Worm (Caenorhabditis elegans): Measurements from ENCODE around the gene htz-1.
A peak's percentile ranks its signal among the peaks of the same experiment; 100 is the strongest.

Gene htz-1

DNA sequence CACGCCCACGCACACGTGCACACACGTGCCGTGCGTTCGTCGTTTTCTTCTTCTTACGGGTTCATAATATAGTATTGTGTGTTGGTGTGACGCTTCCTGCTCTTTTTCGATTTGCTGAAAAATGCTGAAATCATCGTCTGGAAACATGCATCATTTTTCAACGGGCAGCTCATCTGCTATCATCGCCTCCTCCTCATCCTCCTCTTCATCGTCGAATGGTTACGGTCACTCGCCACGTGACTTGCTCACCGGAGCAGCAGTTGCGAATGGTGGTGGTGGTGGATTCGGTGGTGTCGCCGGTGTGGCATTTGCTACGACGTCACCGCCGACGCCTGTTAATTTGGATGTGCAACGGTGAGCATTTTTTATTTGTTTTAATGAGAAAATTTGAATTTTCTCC is 37.3 kb upstream of the htz-1 start:
- TF ChIP-seq elt-1 (tag; optimal IDR thresholded peaks at IDR 0.05; ENCODE audit: borderline replicate concordance, insufficient read depth): no peak

DNA sequence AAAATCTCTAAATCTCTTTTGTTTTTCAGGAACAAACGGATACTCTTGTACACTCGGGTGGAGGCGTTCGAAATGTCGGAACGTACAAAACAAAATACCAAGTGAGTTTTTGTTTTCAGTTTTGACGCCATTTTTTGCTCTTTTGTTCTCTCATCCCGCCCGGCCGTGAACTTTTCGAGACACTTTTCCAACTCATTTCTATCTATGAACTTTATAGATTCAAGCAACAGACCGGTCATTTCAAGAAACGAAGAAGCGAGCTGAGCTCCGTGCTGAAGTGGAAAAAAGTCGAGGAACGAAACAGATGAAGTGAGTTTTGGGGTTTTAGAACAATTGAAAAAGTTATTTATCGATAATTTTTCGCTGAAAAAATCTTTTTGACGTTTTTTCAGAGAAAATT is 35.5 kb upstream of the htz-1 start:
- TF ChIP-seq lin-13 (tag; optimal IDR thresholded peaks at IDR 0.05) (no peak), elt-3 (tag; optimal IDR thresholded peaks at IDR 0.05) (no peak), unc-39 (tag; optimal IDR thresholded peaks at IDR 0.05) (no peak), ces-1 (GFP tag; optimal IDR thresholded peaks at IDR 0.05) (no peak), nhr-28 (tag; optimal IDR thresholded peaks at IDR 0.05) (no peak), sptf-1 (tag; optimal IDR thresholded peaks at IDR 0.05) (no peak), snpc-4 (tag; optimal IDR thresholded peaks at IDR 0.05) (no peak), nhr-12 (tag; optimal IDR thresholded peaks at IDR 0.05) (no peak), unc-120 (tag; optimal IDR thresholded peaks at IDR 0.05; ENCODE audit: poor library complexity, severe bottlenecking) (no peak), lin-32 (GFP tag; optimal IDR thresholded peaks at IDR 0.05) (no peak), drap-1 (GFP tag; optimal IDR thresholded peaks at IDR 0.05) (no peak), ceh-83 (GFP tag; optimal IDR thresholded peaks at IDR 0.05) (no peak), mep-1 (tag; optimal IDR thresholded peaks at IDR 0.05) (no peak), sem-2 (GFP tag; optimal IDR thresholded peaks at IDR 0.05) (no peak), lsy-2 (tag; optimal IDR thresholded peaks at IDR 0.05) (no peak), nhr-237 (tag; optimal IDR thresholded peaks at IDR 0.05) (no peak)

DNA sequence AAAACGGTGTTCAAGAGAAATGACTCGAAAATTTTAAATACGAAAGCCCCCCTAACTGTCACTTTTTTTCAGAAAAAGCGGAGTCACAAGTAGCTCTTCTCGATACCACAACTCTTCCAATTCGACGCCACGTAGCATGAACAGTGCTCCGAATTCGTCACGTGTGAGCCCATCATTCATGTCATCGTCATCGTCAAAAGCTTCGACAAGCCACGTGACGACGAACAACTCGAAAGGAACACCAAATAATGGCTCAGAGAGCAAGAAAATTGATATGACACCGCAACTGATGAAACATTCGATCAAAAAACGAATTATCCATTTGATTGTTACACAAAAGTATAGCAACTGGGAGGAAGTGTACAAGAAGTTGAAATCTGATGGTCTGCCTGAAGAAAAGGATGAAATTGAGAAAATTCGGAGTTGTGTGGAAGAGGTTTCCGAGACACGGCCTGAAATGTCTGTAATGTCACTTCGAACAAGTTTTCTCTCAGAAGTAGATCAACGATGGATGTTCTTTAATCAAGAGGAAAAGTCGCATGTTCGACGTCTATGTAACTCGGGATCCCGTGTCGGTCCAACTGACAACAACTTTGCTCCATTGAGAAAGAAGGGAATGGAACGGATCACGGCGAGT is 34.6 kb upstream of the htz-1 start:
- TF ChIP-seq ham-2 (GFP tag; optimal IDR thresholded peaks at IDR 0.05): no peak

DNA sequence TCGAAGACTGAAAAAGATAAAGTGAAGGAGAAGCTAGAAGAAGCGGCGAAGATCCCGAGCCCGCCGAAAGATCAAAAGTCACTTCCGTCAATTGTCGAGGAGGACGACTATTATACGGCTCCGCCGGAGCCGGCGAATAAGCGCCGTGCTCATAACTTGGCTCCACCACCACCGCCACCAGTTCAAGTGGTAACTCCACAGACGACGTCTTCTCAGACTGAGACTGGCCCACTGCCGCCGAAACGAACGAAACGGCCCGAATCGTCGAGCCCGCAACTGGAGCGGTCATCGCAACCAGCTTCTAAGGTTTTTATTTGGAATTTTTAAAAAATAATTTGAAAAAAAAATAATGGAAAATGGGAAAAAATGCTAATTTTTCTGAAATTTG is 34.1 kb upstream of the htz-1 start:
- TF ChIP-seq nhr-2 (tag; optimal IDR thresholded peaks at IDR 0.05): no peak
- TF ChIP-seq ceh-39 (tag; optimal IDR thresholded peaks at IDR 0.05): no peak
- TF ChIP-seq sem-2 (GFP tag; optimal IDR thresholded peaks at IDR 0.05): peak; percentile 0
- no peak for TF ChIP-seq nhr-237 (tag; optimal IDR thresholded peaks at IDR 0.05)
- no peak for TF ChIP-seq nhr-76 (tag; optimal IDR thresholded peaks at IDR 0.05)

DNA sequence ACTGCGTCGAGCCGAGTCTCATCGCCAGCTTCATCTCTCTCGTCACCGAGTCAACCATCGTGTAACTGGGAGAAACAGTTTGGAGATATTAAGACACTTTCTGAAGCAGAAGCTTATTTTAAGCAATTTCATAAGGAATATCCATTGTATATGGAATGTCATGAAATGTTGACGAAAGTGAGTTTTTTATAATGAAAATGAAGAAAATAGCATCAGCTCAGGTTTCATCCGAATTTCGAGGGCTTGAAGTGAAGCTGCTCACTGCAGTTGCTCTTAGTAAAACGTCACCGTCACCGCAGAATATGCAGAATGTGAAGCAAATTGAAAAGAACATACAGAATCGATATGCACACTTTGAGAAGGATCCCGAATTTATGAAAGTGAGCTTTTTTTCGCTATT is 32.9 kb upstream of the htz-1 start:
- TF ChIP-seq lsy-2 (tag; optimal IDR thresholded peaks at IDR 0.05) (no peak), nhr-237 (tag; optimal IDR thresholded peaks at IDR 0.05) (no peak), unc-62 (GFP tag; optimal IDR thresholded peaks at IDR 0.05) (no peak)

DNA sequence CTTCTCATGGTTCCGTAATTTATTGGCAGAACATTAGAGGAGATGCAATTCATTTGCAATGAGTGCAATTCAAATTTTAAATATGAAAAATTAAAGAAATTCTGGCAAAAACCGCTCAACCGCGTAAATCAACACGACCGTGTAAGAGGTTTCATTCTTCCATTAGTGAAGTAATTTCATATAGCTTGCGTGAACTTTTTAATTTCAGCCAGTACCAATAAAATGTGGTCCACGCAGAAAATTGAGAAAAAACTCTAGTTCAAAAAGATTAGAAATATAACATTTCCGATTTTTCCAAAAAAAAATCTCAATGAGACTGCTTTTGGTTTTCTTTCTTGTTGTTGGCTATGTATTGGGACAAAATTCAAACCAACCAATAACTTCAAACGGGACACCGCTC is 24.0 kb upstream of the htz-1 start, which contains the start of gene clec-175:
clec-175 (plus strand) TSS at position 301 of the 400 bp plus-strand sequence.
- TF ChIP-seq lsy-2 (tag; optimal IDR thresholded peaks at IDR 0.05) (no peak), nhr-12 (tag; optimal IDR thresholded peaks at IDR 0.05) (no peak), unc-120 (tag; optimal IDR thresholded peaks at IDR 0.05; ENCODE audit: poor library complexity, severe bottlenecking) (no peak), nhr-237 (tag; optimal IDR thresholded peaks at IDR 0.05) (no peak), flh-1 (GFP tag; optimal IDR thresholded peaks at IDR 0.05) (no peak)

DNA sequence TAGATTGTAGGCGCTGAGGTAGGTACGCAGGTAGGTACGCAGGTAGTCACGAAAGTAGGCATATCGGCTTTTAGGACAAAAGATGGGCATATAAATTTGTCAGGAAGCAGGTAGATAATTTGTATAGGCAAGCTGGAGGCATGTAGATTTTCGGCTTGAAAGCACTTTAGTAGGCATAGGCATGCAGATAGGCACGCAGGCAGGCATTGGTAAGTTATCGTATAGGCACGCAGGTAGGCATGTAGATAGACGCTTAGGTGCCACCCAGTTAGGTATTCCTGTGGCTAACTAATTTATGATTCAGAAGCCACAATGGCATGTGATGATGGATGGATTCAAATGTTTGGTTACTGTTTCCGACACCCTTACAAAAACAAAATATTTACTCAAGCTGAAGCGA is 23.0 kb upstream of the htz-1 start:
- TF ChIP-seq zip-8 (tag; optimal IDR thresholded peaks at IDR 0.05): no peak
- no peak for TF ChIP-seq pha-4 (tag; optimal IDR thresholded peaks at IDR 0.05)
- TF ChIP-seq lsy-2 (tag; optimal IDR thresholded peaks at IDR 0.05): no peak
- no peak for TF ChIP-seq elt-1 (tag; optimal IDR thresholded peaks at IDR 0.05; ENCODE audit: borderline replicate concordance, insufficient read depth)
- no peak for TF ChIP-seq nhr-2 (tag; optimal IDR thresholded peaks at IDR 0.05)
- TF ChIP-seq cnd-1 (tag; optimal IDR thresholded peaks at IDR 0.05): no peak
- TF ChIP-seq hlh-1 (tag; optimal IDR thresholded peaks at IDR 0.05): no peak
- TF ChIP-seq nhr-12 (tag; optimal IDR thresholded peaks at IDR 0.05): no peak
- no peak for TF ChIP-seq ceh-43 (GFP tag; optimal IDR thresholded peaks at IDR 0.05)
- no peak for TF ChIP-seq nhr-76 (tag; optimal IDR thresholded peaks at IDR 0.05)
- no peak for TF ChIP-seq unc-120 (tag; optimal IDR thresholded peaks at IDR 0.05; ENCODE audit: poor library complexity, severe bottlenecking)
- TF ChIP-seq mab-5 (tag; optimal IDR thresholded peaks at IDR 0.05): no peak
- no peak for TF ChIP-seq ceh-39 (tag; optimal IDR thresholded peaks at IDR 0.05)
- TF ChIP-seq tbx-8 (GFP tag; optimal IDR thresholded peaks at IDR 0.05): no peak

Data from whole organism, mixed stage, embryonic.